Fruit fly (Drosophila melanogaster) whole organism, adult: ENCODE results near the gene Lcp65Ab1.

Experiments used
- CG11617 ChIP-seq: fragments of 200-800 bp; sonication (Bioruptor generic); optimal IDR thresholded peaks from 2 replicates; lab custom pipeline; 2017; ENCODE audit warnings: mild to moderate bottlenecking, missing biosample characterization, missing genetic modification reagents, missing genetic modification characterization
- CG12768 ChIP-seq: fragments of 200-800 bp; sonication (Bioruptor generic); optimal IDR thresholded peaks from 2 replicates; lab custom pipeline; 2017; ENCODE audit warnings: missing biosample characterization, missing genetic modification characterization, mild to moderate bottlenecking, moderate library complexity, missing genetic modification reagents
- CG14711 ChIP-seq: fragments of 200-800 bp; sonication (Bioruptor generic); optimal IDR thresholded peaks from 2 replicates; lab custom pipeline; 2018; ENCODE audit warnings: missing biosample characterization, mild to moderate bottlenecking, missing genetic modification characterization, moderate library complexity
- CG1620 ChIP-seq: fragments of 200-800 bp; sonication (Bioruptor generic); optimal IDR thresholded peaks from 2 replicates; lab custom pipeline; 2016; ENCODE audit warnings: missing biosample characterization, missing genetic modification characterization
- CG33017 ChIP-seq: fragments of 200-800 bp; sonication (Bioruptor generic); optimal IDR thresholded peaks from 2 replicates; lab custom pipeline; 2018; ENCODE audit warnings: missing biosample characterization, mild to moderate bottlenecking, missing genetic modification characterization, moderate library complexity
- CG5204 ChIP-seq: fragments of 200-800 bp; sonication (Bioruptor generic); optimal IDR thresholded peaks from 2 replicates; lab custom pipeline; 2016; ENCODE audit warnings: missing biosample characterization, missing genetic modification characterization
- CG7045 ChIP-seq: fragments of 200-800 bp; sonication (Bioruptor generic); optimal IDR thresholded peaks from 2 replicates; lab custom pipeline; 2017; ENCODE audit warnings: missing biosample characterization, mild to moderate bottlenecking, missing genetic modification characterization
- CG7101 ChIP-seq: fragments of 200-800 bp; sonication (Bioruptor generic); optimal IDR thresholded peaks from 2 replicates; lab custom pipeline; 2018; ENCODE audit warnings: missing biosample characterization, mild to moderate bottlenecking, missing genetic modification characterization, moderate library complexity
- Clk ChIP-seq: fragments of 200-800 bp; sonication (Bioruptor generic); optimal IDR thresholded peaks from 2 replicates; lab custom pipeline; 2017; ENCODE audit warnings: missing biosample characterization, missing genetic modification characterization
- Crg-1 ChIP-seq: fragments of 200-800 bp; sonication (Bioruptor generic); optimal IDR thresholded peaks from 2 replicates; lab custom pipeline; 2016; ENCODE audit warnings: missing biosample characterization, missing genetic modification characterization
- Hr96 ChIP-seq: fragments of 200-800 bp; sonication (Bioruptor generic); optimal IDR thresholded peaks from 2 replicates; lab custom pipeline; 2016; ENCODE audit warnings: missing biosample characterization, missing genetic modification characterization
- Mnt ChIP-seq: fragments of 200-800 bp; sonication (Bioruptor generic); optimal IDR thresholded peaks from 2 replicates; lab custom pipeline; 2016; ENCODE audit warnings: missing biosample characterization, mild to moderate bottlenecking, missing genetic modification characterization
- bab1 ChIP-seq: fragments of 200-800 bp; sonication (Bioruptor generic); optimal IDR thresholded peaks from 3 replicates; lab custom pipeline; 2019; ENCODE audit warnings: missing biosample characterization, mild to moderate bottlenecking, missing genetic modification characterization, moderate library complexity
- cic ChIP-seq: fragments of 200-800 bp; sonication (Bioruptor generic); optimal IDR thresholded peaks from 2 replicates; lab custom pipeline; 2017; ENCODE audit warnings: missing biosample characterization, mild to moderate bottlenecking, missing genetic modification characterization, moderate library complexity
- cnc ChIP-seq, 2 experiments: fragments of >200 bp; optimal IDR thresholded peaks; 2 replicates each; lab custom pipeline; 2017
- kay ChIP-seq: fragments of 200-800 bp; sonication (Bioruptor generic); peaks from one replicate; lab custom pipeline; 2016; ENCODE audit warnings: missing biosample characterization, missing genetic modification characterization, borderline replicate concordance
- ovo ChIP-seq: fragments of 200-800 bp; sonication (Bioruptor generic); optimal IDR thresholded peaks from 2 replicates; lab custom pipeline; 2016; ENCODE audit warnings: missing biosample characterization, missing genetic modification characterization
- pad ChIP-seq: fragments of 200-800 bp; sonication (Bioruptor generic); optimal IDR thresholded peaks from 3 replicates; lab custom pipeline; 2017; ENCODE audit warnings: missing biosample characterization, missing genetic modification characterization, mild to moderate bottlenecking, moderate library complexity, missing genetic modification reagents
- tj ChIP-seq: fragments of 200-800 bp; sonication (Bioruptor generic); optimal IDR thresholded peaks from 3 replicates; lab custom pipeline; 2017; ENCODE audit warnings: missing biosample characterization, mild to moderate bottlenecking, missing genetic modification characterization, moderate library complexity
- toe ChIP-seq: fragments of 200-800 bp; sonication (Bioruptor generic); optimal IDR thresholded peaks from 2 replicates; lab custom pipeline; 2016; ENCODE audit warnings: missing biosample characterization, missing genetic modification characterization

The Lcp65Ab1 gene

dm6 chr3L:6159863-6160262 is 10.5 kb downstream of the Lcp65Ab1 start:
- no peak for TF ChIP-seq CG11617
- TF ChIP-seq Crg-1 (GFP tag; lab: Kevin White, UChicago) = no peak
- no peak for TF ChIP-seq Clk
- no peak for TF ChIP-seq CG5204 (GFP tag; lab: Kevin White, UChicago)
- TF ChIP-seq CG1620 (GFP tag; lab: Kevin White, UChicago) = no peak

DNA sequence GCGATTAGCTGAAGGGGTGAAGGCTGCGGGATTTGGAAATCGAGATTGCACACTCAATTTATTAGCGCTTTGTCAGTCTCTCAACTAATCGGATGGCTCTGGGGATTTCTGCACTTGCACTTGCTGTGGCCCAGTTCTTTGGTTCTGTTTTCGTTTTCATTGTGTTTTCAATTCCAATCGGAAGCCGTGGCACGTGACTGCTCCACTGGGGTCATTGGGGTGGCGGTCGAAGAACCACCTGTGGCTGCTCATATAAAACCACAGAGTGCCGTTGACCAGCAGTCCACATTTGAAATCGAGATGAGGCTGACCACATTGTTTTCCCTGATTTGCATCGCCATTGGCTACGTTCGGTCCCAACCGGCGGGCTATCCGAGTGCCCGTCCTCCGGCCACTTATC is 11.2 kb downstream of the Lcp65Ab1 start, which contains the start of gene Cpr65Az:
Cpr65Az (plus strand) TSS at position 301 of the 400 bp plus-strand sequence.
- TF ChIP-seq CG7045 (GFP tag; lab: Kevin White, UChicago) (no peak), pad (no peak), Hr96 (GFP tag; lab: Kevin White, UChicago) (no peak), CG7101 (tag; lab: Kevin White, UChicago) (no peak), kay (no peak), CG1620 (GFP tag; lab: Kevin White, UChicago) (no peak), Crg-1 (GFP tag; lab: Kevin White, UChicago) (no peak), bab1 (GFP tag; lab: Kevin White, UChicago) (no peak), ovo (GFP tag; lab: Kevin White, UChicago) (no peak), CG11617 (no peak)

dm6 chr3L:6161997-6162396 is 12.6 kb downstream of the Lcp65Ab1 start:
- no peak for TF ChIP-seq CG1620 (GFP tag; lab: Kevin White, UChicago)
- no peak for TF ChIP-seq bab1 (GFP tag; lab: Kevin White, UChicago)
- TF ChIP-seq cic = no peak
- TF ChIP-seq CG5204 (GFP tag; lab: Kevin White, UChicago) = no peak
- no peak for TF ChIP-seq CG7101 (tag; lab: Kevin White, UChicago)
- no peak for TF ChIP-seq cnc (optimal IDR thresholded peaks at IDR 0.05; lab: Kevin White, UChicago)
- no peak for TF ChIP-seq CG7045 (GFP tag; lab: Kevin White, UChicago)
- no peak for TF ChIP-seq Mnt (GFP tag; lab: Kevin White, UChicago)
- no peak for TF ChIP-seq pad
- TF ChIP-seq Hr96 (GFP tag; lab: Kevin White, UChicago) = no peak
- TF ChIP-seq toe = no peak
- no peak for TF ChIP-seq CG12768
- no peak for TF ChIP-seq CG33017 (tag; lab: Kevin White, UChicago)
- no peak for TF ChIP-seq tj (GFP tag; lab: Kevin White, UChicago)
- no peak for TF ChIP-seq kay
- no peak for TF ChIP-seq CG14711
- TF ChIP-seq ovo (GFP tag; lab: Kevin White, UChicago) = no peak
- TF ChIP-seq Crg-1 (GFP tag; lab: Kevin White, UChicago) = no peak

DNA sequence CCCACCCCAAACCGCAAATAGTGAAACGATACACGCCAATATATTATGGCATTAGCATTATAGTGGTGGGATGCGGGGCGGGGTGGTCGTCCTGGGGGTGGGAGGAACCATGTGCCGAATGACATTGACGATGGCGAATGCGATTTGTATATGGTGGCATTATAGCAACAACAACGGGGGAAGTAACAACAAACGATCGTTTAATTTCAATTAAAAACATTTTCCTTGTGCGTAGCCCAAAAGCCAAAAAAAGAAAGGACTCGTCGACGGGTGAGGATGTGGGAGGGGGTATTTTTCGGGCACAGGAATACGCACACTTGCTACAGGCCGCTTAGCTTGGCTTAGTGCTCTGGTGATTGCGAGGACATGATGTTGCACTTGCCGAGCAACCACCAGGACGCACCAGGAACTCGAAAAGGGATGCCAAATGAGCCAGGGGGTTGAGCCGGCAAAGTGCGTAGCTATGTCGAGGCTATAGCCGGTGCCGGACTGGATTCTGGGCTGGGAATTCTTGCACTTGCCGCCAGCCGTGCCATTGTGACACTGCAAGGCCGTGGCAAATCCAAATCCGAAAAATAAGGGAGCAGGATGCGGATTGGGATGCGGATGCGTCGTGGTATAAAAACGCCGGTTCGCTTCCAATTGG is 13.3 kb downstream of the Lcp65Ab1 start, which contains the start of gene Prdm13:
Prdm13 (plus strand) TSS at position 645 of the 646 bp plus-strand sequence.
- TF ChIP-seq Mnt (GFP tag; lab: Kevin White, UChicago) (no peak), ovo (GFP tag; lab: Kevin White, UChicago) (no peak), CG14711 (no peak), CG7045 (GFP tag; lab: Kevin White, UChicago) (no peak), toe (no peak), CG1620 (GFP tag; lab: Kevin White, UChicago) (no peak), Hr96 (GFP tag; lab: Kevin White, UChicago) (no peak), CG33017 (tag; lab: Kevin White, UChicago) (no peak), bab1 (GFP tag; lab: Kevin White, UChicago) (no peak), pad (no peak), cnc (optimal IDR thresholded peaks at IDR 0.05; lab: Kevin White, UChicago) (no peak), tj (GFP tag; lab: Kevin White, UChicago) (no peak), CG11617 (no peak), kay (no peak), CG12768 (no peak), cic (no peak)

dm6 chr3L:6173826-6174255 is 24.5 kb downstream of the Lcp65Ab1 start, which contains the start of the genes fmt and CG7376:
Gene fmt (minus strand): TSS chr3L:6173880.
Gene CG7376 (plus strand): TSS chr3L:6174248.
- TF ChIP-seq CG5204 (GFP tag; lab: Kevin White, UChicago) (no peak), cnc (optimal IDR thresholded peaks at IDR 0.05; lab: Kevin White, UChicago) (no peak), CG7045 (GFP tag; lab: Kevin White, UChicago) (peak; percentile 37), Hr96 (GFP tag; lab: Kevin White, UChicago) (no peak), Crg-1 (GFP tag; lab: Kevin White, UChicago) (no peak), Mnt (GFP tag; lab: Kevin White, UChicago) (peak; percentile 20), CG33017 (tag; lab: Kevin White, UChicago) (no peak), CG14711 (peak; percentile 48), Clk (no peak), pad (no peak), CG12768 (peak; percentile 32), CG7101 (tag; lab: Kevin White, UChicago) (peak; percentile 30), CG1620 (GFP tag; lab: Kevin White, UChicago) (peak; percentile 3), bab1 (GFP tag; lab: Kevin White, UChicago) (no peak), CG11617 (peak; percentile 27), tj (GFP tag; lab: Kevin White, UChicago) (no peak), ovo (GFP tag; lab: Kevin White, UChicago) (no peak), toe (peak; percentile 24), kay (no peak), cic (no peak)

DNA sequence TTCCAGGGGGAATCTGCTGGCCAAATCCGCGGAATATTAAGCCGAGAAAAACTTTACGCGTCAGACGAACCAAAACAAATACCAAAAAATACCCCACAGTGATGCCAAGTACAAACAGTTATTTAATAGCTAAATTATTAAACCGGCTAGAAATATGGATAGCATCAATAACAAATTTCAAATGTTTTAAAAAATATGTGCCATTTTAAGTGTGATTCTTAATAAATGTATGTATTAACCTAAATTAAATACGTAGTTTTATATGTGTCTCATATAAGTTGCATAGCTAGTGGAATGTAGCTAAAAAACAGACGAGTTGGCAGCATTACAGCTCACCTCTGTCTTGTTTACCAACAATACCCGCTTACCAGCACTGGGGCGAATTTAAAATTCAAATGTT is 32.4 kb downstream of the Lcp65Ab1 start, which contains the start of gene CG10274:
CG10274 (minus strand) TSS at position 54 of the 400 bp plus-strand sequence.
- TF ChIP-seq Crg-1 (GFP tag; lab: Kevin White, UChicago) (peak; percentile 74), cic (peak; percentile 23), cnc (optimal IDR thresholded peaks at IDR 0.05; lab: Kevin White, UChicago) (no peak), CG7101 (tag; lab: Kevin White, UChicago) (peak; percentile 77), pad (peak; percentile 70), CG5204 (GFP tag; lab: Kevin White, UChicago) (no peak), tj (GFP tag; lab: Kevin White, UChicago) (peak; percentile 42), CG12768 (peak; percentile 73), CG11617 (peak; percentile 75), kay (no peak), CG1620 (GFP tag; lab: Kevin White, UChicago) (peak; percentile 82), CG14711 (peak; percentile 76), bab1 (GFP tag; lab: Kevin White, UChicago) (peak; percentile 61), CG33017 (tag; lab: Kevin White, UChicago) (peak; percentile 45), Clk (peak; percentile 52), CG7045 (GFP tag; lab: Kevin White, UChicago) (peak; percentile 67), Hr96 (GFP tag; lab: Kevin White, UChicago) (peak; percentile 68), toe (peak; percentile 79), Mnt (GFP tag; lab: Kevin White, UChicago) (peak; percentile 41), ovo (GFP tag; lab: Kevin White, UChicago) (peak; percentile 52)
